Fruit fly (Drosophila melanogaster) whole organism, embryonic: Measurements from ENCODE around the gene mRpS14.

ENCODE experiments used
- Aef1 ChIP-seq: fragments of 200-800 bp; sonication (Bioruptor generic); IDR thresholded peaks from 3 replicates; pipeline ENCODE4 v1.3.6; 2022; ENCODE audit warnings: missing biosample characterization, missing genetic modification characterization
- CG10543 ChIP-seq: fragments of 200-800 bp; sonication (Bioruptor generic); optimal IDR thresholded peaks from 3 replicates; lab custom pipeline; 2017; ENCODE audit warnings: missing biosample characterization, mild to moderate bottlenecking, missing genetic modification characterization, moderate library complexity
- CG10959 ChIP-seq: fragments of 200-800 bp; sonication (Bioruptor generic); IDR thresholded peaks from 2 replicates; pipeline ENCODE4 v1.3.6; 2022; ENCODE audit warnings: missing biosample characterization, missing genetic modification characterization
- CG12219 ChIP-seq: fragments of 200-800 bp; sonication (Bioruptor generic); optimal IDR thresholded peaks from 3 replicates; lab custom pipeline; 2018; ENCODE audit warnings: missing biosample characterization, mild to moderate bottlenecking, missing genetic modification characterization
- CG13123 ChIP-seq: fragments of 200-800 bp; sonication (Bioruptor generic); optimal IDR thresholded peaks from 2 replicates; lab custom pipeline; 2016; ENCODE audit warnings: missing biosample characterization, missing genetic modification characterization
- CG13296 ChIP-seq: fragments of 200-800 bp; sonication (Bioruptor generic); optimal IDR thresholded peaks from 3 replicates; lab custom pipeline; 2018; ENCODE audit warnings: missing biosample characterization, mild to moderate bottlenecking, missing genetic modification characterization
- CG17612 ChIP-seq: fragments of 200-800 bp; sonication (Bioruptor generic); IDR thresholded peaks from 2 replicates; pipeline ENCODE4 v1.3.6; 2022; ENCODE audit warnings: missing biosample characterization, missing genetic modification characterization
- CG30020 ChIP-seq: fragments of 200-800 bp; optimal IDR thresholded peaks from 2 replicates; lab custom pipeline; 2019; ENCODE audit warnings: missing biosample characterization, mild to moderate bottlenecking, missing genetic modification characterization, moderate library complexity
- CG34422 ChIP-seq: fragments of 200-800 bp; sonication (Bioruptor generic); IDR thresholded peaks from 3 replicates; pipeline ENCODE4 v1.3.6; 2022; ENCODE audit warnings: missing biosample characterization, missing genetic modification characterization
- CG43689 ChIP-seq: fragments of 200-800 bp; sonication (Bioruptor generic); IDR thresholded peaks from 2 replicates; pipeline ENCODE4 v1.3.6; 2022; ENCODE audit warnings: missing biosample characterization, missing genetic modification characterization
- CG4820 ChIP-seq: fragments of 200-800 bp; sonication (Bioruptor generic); optimal IDR thresholded peaks from 3 replicates; lab custom pipeline; 2016; ENCODE audit warnings: missing biosample characterization, missing genetic modification characterization
- CG7786 ChIP-seq: fragments of 200-800 bp; sonication (Bioruptor generic); optimal IDR thresholded peaks from 2 replicates; lab custom pipeline; 2016; ENCODE audit warnings: missing biosample characterization, missing genetic modification characterization
- CG8089 ChIP-seq: fragments of 200-800 bp; sonication (Bioruptor generic); optimal IDR thresholded peaks from 3 replicates; lab custom pipeline; 2016; ENCODE audit warnings: missing biosample characterization, missing genetic modification characterization
- CG9727 ChIP-seq: fragments of 200-800 bp; sonication (Bioruptor generic); optimal IDR thresholded peaks from 3 replicates; lab custom pipeline; 2017; ENCODE audit warnings: missing biosample characterization, mild to moderate bottlenecking, missing genetic modification characterization
- CG9817 ChIP-seq: fragments of 200-800 bp; sonication (Bioruptor generic); optimal IDR thresholded peaks from 2 replicates; lab custom pipeline; 2018; ENCODE audit warnings: missing biosample characterization, mild to moderate bottlenecking, missing genetic modification characterization, moderate library complexity
- CG9876 ChIP-seq: fragments of 200-800 bp; sonication (Bioruptor generic); optimal IDR thresholded peaks from 2 replicates; lab custom pipeline; 2016; ENCODE audit warnings: missing biosample characterization, missing genetic modification characterization
- CG9932 ChIP-seq: fragments of 200-800 bp; sonication (Bioruptor generic); IDR thresholded peaks from 2 replicates; pipeline ENCODE4 v1.3.6; 2022; ENCODE audit warnings: missing biosample characterization, missing genetic modification characterization
- Camta ChIP-seq: fragments of 200-800 bp; sonication (Bioruptor generic); optimal IDR thresholded peaks from 2 replicates; lab custom pipeline; 2016; ENCODE audit warnings: missing biosample characterization, missing genetic modification characterization
- Chrac-16 ChIP-seq: fragments of 200-800 bp; sonication (Bioruptor generic); optimal IDR thresholded peaks from 3 replicates; lab custom pipeline; 2016; ENCODE audit warnings: missing biosample characterization, missing genetic modification characterization
- Dek ChIP-seq: fragments of 200-800 bp; sonication (Bioruptor generic); optimal IDR thresholded peaks from 3 replicates; lab custom pipeline; 2019; ENCODE audit warnings: missing biosample characterization, mild to moderate bottlenecking, missing genetic modification characterization, moderate library complexity
- Dfd ChIP-seq, 2 experiments: fragments of >200 bp; optimal IDR thresholded peaks; 2 replicates each; lab custom pipeline; 2017; ENCODE audit warnings: missing biosample characterization in 2 of 2, missing genetic modification characterization in 2 of 2
- Fer3 ChIP-seq: fragments of 200-800 bp; sonication (Bioruptor generic); optimal IDR thresholded peaks from 2 replicates; lab custom pipeline; 2018; ENCODE audit warnings: missing biosample characterization, mild to moderate bottlenecking, missing genetic modification characterization, moderate library complexity
- Hmx ChIP-seq: fragments of 200-800 bp; sonication (Bioruptor generic); optimal IDR thresholded peaks from 2 replicates; lab custom pipeline; 2016; ENCODE audit warnings: missing biosample characterization, missing genetic modification characterization
- Mes4 ChIP-seq: fragments of 200-800 bp; sonication (Bioruptor generic); optimal IDR thresholded peaks from 2 replicates; lab custom pipeline; 2016; ENCODE audit warnings: missing biosample characterization, missing genetic modification characterization
- NC2β ChIP-seq: fragments of 200-800 bp; sonication (Bioruptor generic); optimal IDR thresholded peaks from 2 replicates; lab custom pipeline; 2016; ENCODE audit warnings: missing biosample characterization, missing genetic modification characterization
- Nf-YB ChIP-seq: fragments of 200-800 bp; sonication (Bioruptor generic); optimal IDR thresholded peaks from 3 replicates; lab custom pipeline; 2019; ENCODE audit warnings: missing biosample characterization, mild to moderate bottlenecking, missing genetic modification characterization, moderate library complexity
- Spps ChIP-seq: fragments of 200-800 bp; sonication (Bioruptor generic); optimal IDR thresholded peaks from 2 replicates; lab custom pipeline; 2018; ENCODE audit warnings: missing biosample characterization, mild to moderate bottlenecking, missing genetic modification characterization
- Ssrp ChIP-seq: fragments of 200-800 bp; sonication (Bioruptor generic); optimal IDR thresholded peaks from 2 replicates; lab custom pipeline; 2018; ENCODE audit warnings: missing biosample characterization, mild to moderate bottlenecking, missing genetic modification characterization, moderate library complexity
- Tbp ChIP-seq: fragments of >200 bp; optimal IDR thresholded peaks from 2 replicates; lab custom pipeline; 2018; ENCODE audit warnings: missing biosample characterization, missing genetic modification characterization
- abd-A ChIP-seq: fragments of 200-800 bp; sonication (Bioruptor generic); optimal IDR thresholded peaks from 3 replicates; lab custom pipeline; 2019; ENCODE audit warnings: missing biosample characterization, mild to moderate bottlenecking, missing genetic modification characterization, moderate library complexity
- bsh ChIP-seq, 2 experiments: fragments of 200-800 bp; sonication (Bioruptor generic); optimal IDR thresholded peaks; 2 replicates each; lab custom pipeline; 2017 to 2018; ENCODE audit warnings: mild to moderate bottlenecking in 2 of 2, missing biosample characterization in 2 of 2, missing genetic modification characterization in 2 of 2, moderate library complexity in 1 of 2
- chif ChIP-seq, 2 experiments: fragments of 200-800 bp; sonication (Bioruptor generic); optimal IDR thresholded peaks; 3 replicates each; lab custom pipeline; 2016; ENCODE audit warnings: missing biosample characterization in 2 of 2, missing genetic modification characterization in 2 of 2
- chinmo ChIP-seq: fragments of 200-800 bp; sonication (Bioruptor generic); IDR thresholded peaks from 4 replicates; pipeline ENCODE4 v1.3.6; 2022; ENCODE audit warnings: missing biosample characterization, missing genetic modification characterization; ENCODE audit not compliant: partially characterized antibody
- ci ChIP-seq: fragments of 200-800 bp; sonication (Bioruptor generic); IDR thresholded peaks from 3 replicates; pipeline ENCODE4 v1.3.6; 2022; ENCODE audit warnings: missing biosample characterization, missing genetic modification characterization
- dan ChIP-seq: fragments of 200-800 bp; sonication (Bioruptor generic); IDR thresholded peaks from 2 replicates; pipeline ENCODE4 v1.3.6; 2022; ENCODE audit warnings: missing biosample characterization, missing genetic modification characterization
- danr ChIP-seq: fragments of 200-800 bp; sonication (Bioruptor generic); IDR thresholded peaks from 2 replicates; pipeline ENCODE4 v1.3.6; 2022; ENCODE audit warnings: missing biosample characterization, missing genetic modification characterization
- dm ChIP-seq: fragments of 200-800 bp; sonication (Bioruptor generic); optimal IDR thresholded peaks from 3 replicates; lab custom pipeline; 2016; ENCODE audit warnings: missing biosample characterization, missing genetic modification characterization
- fd102C ChIP-seq: fragments of 200-800 bp; sonication (Bioruptor generic); optimal IDR thresholded peaks from 2 replicates; lab custom pipeline; 2018; ENCODE audit warnings: missing biosample characterization, mild to moderate bottlenecking, missing genetic modification characterization, moderate library complexity
- insv ChIP-seq, 2 experiments: fragments of 200-800 bp; sonication (Bioruptor generic); optimal IDR thresholded peaks; 3 replicates each; lab custom pipeline; 2016 to 2018; ENCODE audit warnings: missing biosample characterization in 2 of 2, missing genetic modification characterization in 2 of 2
- jing ChIP-seq: fragments of 200-800 bp; sonication (Bioruptor generic); optimal IDR thresholded peaks from 2 replicates; lab custom pipeline; 2018; ENCODE audit warnings: missing biosample characterization, mild to moderate bottlenecking, missing genetic modification characterization
- nmo ChIP-seq: fragments of 200-800 bp; sonication (Bioruptor generic); optimal IDR thresholded peaks from 2 replicates; lab custom pipeline; 2018; ENCODE audit warnings: missing biosample characterization, mild to moderate bottlenecking, missing genetic modification characterization, moderate library complexity
- org-1 ChIP-seq: fragments of 200-800 bp; sonication (Bioruptor generic); optimal IDR thresholded peaks from 2 replicates; lab custom pipeline; 2017; ENCODE audit warnings: missing biosample characterization, missing genetic modification characterization
- otp ChIP-seq: fragments of 200-800 bp; sonication (Bioruptor generic); IDR thresholded peaks from 3 replicates; pipeline ENCODE4, ENCODE4 v1.3.6; 2022; ENCODE audit warnings: missing biosample characterization, missing genetic modification characterization
- pb ChIP-seq: fragments of 200-800 bp; sonication (Bioruptor generic); optimal IDR thresholded peaks from 3 replicates; lab custom pipeline; 2016; ENCODE audit warnings: missing biosample characterization, missing genetic modification characterization
- pnt ChIP-seq: fragments of 200-800 bp; sonication (Bioruptor generic); optimal IDR thresholded peaks from 3 replicates; lab custom pipeline; 2016; ENCODE audit warnings: missing biosample characterization, missing genetic modification characterization
- prd ChIP-seq, 3 experiments: fragments of >200 bp in 2 of 3; fragments of 200-800 bp in 1 of 3; sonication (Bioruptor generic) in 1 of 3; optimal IDR thresholded peaks in 2 of 3; IDR thresholded peaks in 1 of 3; 2 replicates in 2 of 3; 3 replicates in 1 of 3; pipeline versions ENCODE4 v1.3.6 to Lab custom; 2017 to 2022; ENCODE audit warnings: missing biosample characterization in 1 of 3, missing genetic modification characterization in 1 of 3
- ro ChIP-seq: fragments of 200-800 bp; sonication (Bioruptor generic); IDR thresholded peaks from 2 replicates; pipeline ENCODE4 v1.3.6; 2022; ENCODE audit warnings: missing biosample characterization, missing genetic modification characterization
- sim ChIP-seq: fragments of 200-800 bp; sonication (Bioruptor generic); IDR thresholded peaks from 2 replicates; pipeline ENCODE4 v1.3.6; 2022; ENCODE audit warnings: missing biosample characterization, missing genetic modification characterization
- stc ChIP-seq: fragments of 200-800 bp; sonication (Bioruptor generic); IDR thresholded peaks from 2 replicates; pipeline ENCODE4 v1.3.6; 2022; ENCODE audit warnings: missing biosample characterization, missing genetic modification characterization
- unpg ChIP-seq: fragments of 200-800 bp; sonication (Bioruptor generic); optimal IDR thresholded peaks from 3 replicates; lab custom pipeline; 2018; ENCODE audit warnings: missing biosample characterization, mild to moderate bottlenecking, missing genetic modification characterization, moderate library complexity
- vnd ChIP-seq: fragments of 200-800 bp; sonication (Bioruptor generic); IDR thresholded peaks from 3 replicates; pipeline ENCODE4 v1.3.6; 2022; ENCODE audit warnings: missing biosample characterization, missing genetic modification characterization; ENCODE audit not compliant: partially characterized antibody

Gene mRpS14

dm6 chrX:19521753-19522383 lies 41.8 kb upstream of the mRpS14 start, which contains the start of the genes Idh3a and CoRest (continued):
- TF ChIP-seq CG12219 (GFP tag; lab: Kevin White, UChicago) (no peak), CG9932 (peak; percentile 64), Chrac-16 (no peak), Ssrp (tag; lab: Kevin White, UChicago) (no peak), dm (GFP tag; lab: Kevin White, UChicago) (peak; percentile 37), pb (GFP tag; lab: Kevin White, UChicago) (no peak), Aef1 (no peak), CG13123 (GFP tag; lab: Kevin White, UChicago) (no peak), dan (GFP tag; lab: Robert Waterston, UW) (no peak), sim (GFP tag; lab: Robert Waterston, UW) (no peak), Hmx (no peak), Dfd (GFP tag; optimal IDR thresholded peaks at IDR 0.05; lab: Kevin White, UChicago) (no peak), ro (GFP tag; lab: Robert Waterston, UW) (no peak), CG9727 (peak; percentile 38), chinmo (GFP tag; lab: Robert Waterston, UW) (0 out of 4 replicates have a peak, but pooled peaks have one; percentile 48), vnd (peak; percentile 65), CG9817 (tag; lab: Kevin White, UChicago) (peak; percentile 48), Tbp (GFP tag; lab: Kevin White, UChicago) (no peak), CG10543 (GFP tag; lab: Kevin White, UChicago) (peak; percentile 31), bsh (GFP tag; optimal IDR thresholded peaks at IDR 0.05; lab: Kevin White, UChicago) (no peak), CG7786 (GFP tag; lab: Kevin White, UChicago) (peak; percentile 4), insv (GFP tag; optimal IDR thresholded peaks at IDR 0.05; lab: Kevin White, UChicago) (no peak), CG30020 (tag; lab: Kevin White, UChicago) (peak; percentile 33), CG13296 (no peak), CG17612 (GFP tag; lab: Robert Waterston, UW) (no peak), CG8089 (GFP tag; lab: Kevin White, UChicago) (no peak), CG4820 (peak; percentile 4), CG10959 (GFP tag; lab: Robert Waterston, UW) (no peak), Dek (tag; lab: Kevin White, UChicago) (no peak), Camta (peak; percentile 15), CG34422 (GFP tag; lab: Robert Waterston, UW) (no peak), otp (no peak), Spps (no peak), prd (optimal IDR thresholded peaks at IDR 0.05; lab: Kevin White, UChicago) (no peak), prd (GFP tag; IDR thresholded peaks at IDR 0.05; lab: Robert Waterston, UW) (peak; percentile 52), chif (GFP tag; optimal IDR thresholded peaks at IDR 0.05; lab: Kevin White, UChicago) (no peak), pnt (GFP tag; lab: Kevin White, UChicago) (no peak), stc (GFP tag; lab: Robert Waterston, UW) (no peak), ci (GFP tag; lab: Robert Waterston, UW) (no peak), Nf-YB (no peak), unpg (GFP tag; lab: Kevin White, UChicago) (no peak), jing (GFP tag; lab: Kevin White, UChicago) (no peak), nmo (GFP tag; lab: Kevin White, UChicago) (peak; percentile 62), fd102C (GFP tag; lab: Kevin White, UChicago) (no peak), abd-A (tag; lab: Kevin White, UChicago) (no peak), org-1 (GFP tag; lab: Kevin White, UChicago) (no peak), CG43689 (GFP tag; lab: Robert Waterston, UW) (no peak), CG9876 (GFP tag; lab: Kevin White, UChicago) (no peak), danr (GFP tag; lab: Robert Waterston, UW) (no peak), NC2β (GFP tag; lab: Kevin White, UChicago) (no peak), Fer3 (tag; lab: Kevin White, UChicago) (no peak), Mes4 (no peak)
